Fruit fly (Drosophila melanogaster) whole organism: ENCODE results near the gene CTCF.

Experiments used
- psq ChIP-seq: fragments of >200 bp; optimal IDR thresholded peaks from 2 replicates; lab custom pipeline; 2017
- usp ChIP-seq: fragments of >200 bp; optimal IDR thresholded peaks from 2 replicates; lab custom pipeline; 2017; ENCODE audit warnings: missing biosample characterization, missing genetic modification characterization, mixed read lengths

DNA sequence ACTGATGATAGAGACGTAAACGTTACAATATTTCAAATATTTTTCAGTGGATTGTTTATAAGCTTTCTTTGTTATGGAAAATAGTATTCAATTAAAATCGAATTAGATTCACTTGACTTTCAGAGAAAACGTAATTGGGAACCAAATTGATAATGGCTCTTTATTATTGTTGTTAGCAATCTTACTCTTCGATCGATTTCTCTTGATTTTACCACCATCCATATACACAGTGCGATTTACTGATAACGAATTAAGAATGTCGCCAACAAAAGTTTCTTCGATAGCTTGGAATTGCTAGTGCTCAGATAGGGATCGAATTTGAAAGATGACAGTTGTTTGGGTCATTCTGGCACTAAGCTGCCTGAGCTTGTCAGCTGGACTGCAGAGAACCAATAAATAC is 43.3 kb upstream of the CTCF start, which contains the start of gene CG18417:
- no peak for TF ChIP-seq psq (lab: Kevin White, UChicago)
- no peak for TF ChIP-seq usp (GFP tag; lab: Kevin White, UChicago)
